Worm (Caenorhabditis elegans): ENCODE results near the gene C50B6.1.
A peak's percentile ranks its signal among the peaks of the same experiment; 100 is the strongest.

DNA sequence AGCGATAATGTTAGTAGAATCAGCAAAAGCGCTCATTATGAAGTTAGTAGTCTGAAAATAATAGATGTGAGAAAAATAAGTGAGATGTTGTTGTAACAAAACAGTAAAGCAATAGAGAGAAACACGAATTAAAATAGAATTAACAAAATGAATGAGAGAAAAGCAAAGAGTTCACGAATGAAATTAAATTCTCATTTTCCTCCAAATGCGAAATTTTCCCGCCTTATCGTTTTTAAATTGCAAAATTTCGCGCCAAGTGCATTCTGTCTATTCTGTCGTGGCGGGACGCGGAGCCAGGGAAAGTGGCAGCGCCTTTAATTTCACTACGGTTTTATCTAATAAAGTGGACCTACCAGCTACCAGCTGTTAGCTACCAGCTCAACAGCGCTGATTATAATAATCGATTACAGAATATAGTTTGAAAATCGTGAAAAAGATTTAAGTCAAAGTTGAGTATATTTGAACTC lies 3.5 kb downstream of the C50B6.1 start, which contains the start of gene nasp-2:
- TF ChIP-seq dox-1 (GFP tag; IDR thresholded peaks at IDR 0.05) (peak; percentile 97), bed-1 (GFP tag; IDR thresholded peaks at IDR 0.05) (no peak), B0336.3 (GFP tag; IDR thresholded peaks at IDR 0.05) (peak; percentile 92), Y67H2A.10 (GFP tag; conservative IDR thresholded peaks at IDR 0.05) (peak; percentile 84), madf-8 (GFP tag; conservative IDR thresholded peaks at IDR 0.05) (peak; percentile 99), lin-54 (GFP tag; optimal IDR thresholded peaks at IDR 0.05) (peak; percentile 96), xnd-1 (tag; optimal IDR thresholded peaks at IDR 0.05) (peak; percentile 99), F37B4.10 (GFP tag; IDR thresholded peaks at IDR 0.05) (no peak), athp-1 (tag; optimal IDR thresholded peaks at IDR 0.05) (peak; percentile 87), ama-1 (optimal IDR thresholded peaks at IDR 0.05) (no peak), ama-1 (GFP tag; optimal IDR thresholded peaks at IDR 0.05) (no peak), sea-2 (GFP tag; IDR thresholded peaks at IDR 0.05) (no peak), lsy-27 (tag; optimal IDR thresholded peaks at IDR 0.05; ENCODE audit: borderline replicate concordance, insufficient read depth) (no peak), efl-1 (GFP tag; optimal IDR thresholded peaks at IDR 0.05) (peak; percentile 100)

Measured in whole organism, young adult.